Worm (Caenorhabditis elegans) whole organism, L2 larva: ENCODE data around the gene W05H9.2.

Experiments used
- nhr-129 ChIP-seq: fragments of 150-350 bp; optimal IDR thresholded peaks from 2 replicates; lab custom pipeline; 2014; ENCODE audit warnings: missing biosample characterization, missing genetic modification characterization
- skn-1 ChIP-seq: sonication (generic microtip); optimal IDR thresholded peaks from 2 replicates; lab custom pipeline; 2017; ENCODE audit warnings: missing biosample characterization, missing genetic modification characterization
- sma-9 ChIP-seq, 2 experiments: fragments of 150-350 bp in 1 of 2; sonication (generic microtip) in 1 of 2; optimal IDR thresholded peaks; 2 replicates each; lab custom pipeline; 2014 to 2016; ENCODE audit warnings: missing genetic modification characterization in 2 of 2, mild to moderate bottlenecking in 1 of 2, missing biosample characterization in 1 of 2, missing compliant biosample characterization in 1 of 2, missing genetic modification reagents in 1 of 2, moderate library complexity in 1 of 2

DNA sequence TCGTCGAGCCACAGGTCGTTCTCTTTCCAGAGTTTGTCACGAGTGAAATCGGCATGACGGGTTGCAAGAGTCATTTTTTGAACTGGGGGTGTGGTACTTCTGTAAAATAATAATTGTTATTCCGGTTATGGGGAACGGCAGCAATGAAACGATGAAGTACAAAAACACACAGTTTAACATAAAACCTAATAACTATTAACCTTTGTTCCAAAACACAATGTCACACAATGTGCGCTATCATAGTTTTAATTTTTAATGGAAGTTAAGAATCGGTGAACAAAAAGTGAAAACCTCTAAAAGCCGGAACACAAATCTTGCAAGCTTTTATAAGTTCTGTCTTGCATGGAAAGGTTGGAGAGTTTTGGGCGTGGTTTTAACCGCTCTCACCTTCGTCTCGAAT, 31.4 kb upstream of the W05H9.2 start, which contains the start of gene hsp-43:
- TF ChIP-seq nhr-129 (tag; lab: Kevin White, UChicago), result no peak
- TF ChIP-seq skn-1, result no peak
- no peak for TF ChIP-seq sma-9 (GFP tag; optimal IDR thresholded peaks at IDR 0.05; lab: Kevin White, UChicago)
- TF ChIP-seq sma-9 (tag; optimal IDR thresholded peaks at IDR 0.05; lab: Kevin White, UChicago), result no peak
